Fruit fly (Drosophila melanogaster) whole organism, embryonic: ENCODE measurements around the gene mtTFB2.

Source experiments
- Atf6 ChIP-seq: fragments of 200-800 bp; sonication (Bioruptor generic); IDR thresholded peaks from 2 replicates; pipeline ENCODE4 v1.3.6; 2022; ENCODE audit warnings: missing biosample characterization, missing genetic modification characterization
- Bteb2 ChIP-seq: fragments of 200-800 bp; sonication (Bioruptor generic); optimal IDR thresholded peaks from 2 replicates; lab custom pipeline; 2016; ENCODE audit warnings: missing biosample characterization, missing genetic modification characterization
- CG10366 ChIP-seq: fragments of 200-800 bp; sonication (Bioruptor generic); IDR thresholded peaks from 2 replicates; pipeline ENCODE4 v1.3.6; 2022; ENCODE audit warnings: missing biosample characterization, missing genetic modification characterization
- CG11456 ChIP-seq: fragments of 200-800 bp; sonication (Bioruptor generic); IDR thresholded peaks from 3 replicates; pipeline ENCODE4 v1.3.6; 2022; ENCODE audit warnings: missing biosample characterization, missing genetic modification characterization
- CG11504 ChIP-seq: fragments of 200-800 bp; sonication (Bioruptor generic); optimal IDR thresholded peaks from 3 replicates; lab custom pipeline; 2019; ENCODE audit warnings: missing biosample characterization, mild to moderate bottlenecking, missing genetic modification characterization, moderate library complexity
- CG1647 ChIP-seq: fragments of 200-800 bp; sonication (Bioruptor generic); optimal IDR thresholded peaks from 3 replicates; lab custom pipeline; 2016; ENCODE audit warnings: missing biosample characterization, missing genetic modification characterization
- CG16815 ChIP-seq: fragments of 200-800 bp; sonication (Bioruptor generic); optimal IDR thresholded peaks from 3 replicates; lab custom pipeline; 2017; ENCODE audit warnings: missing biosample characterization, mild to moderate bottlenecking, missing genetic modification characterization
- CG43689 ChIP-seq: fragments of 200-800 bp; sonication (Bioruptor generic); IDR thresholded peaks from 2 replicates; pipeline ENCODE4 v1.3.6; 2022; ENCODE audit warnings: missing biosample characterization, missing genetic modification characterization
- CG4617 ChIP-seq: fragments of 200-800 bp; sonication (Bioruptor generic); optimal IDR thresholded peaks from 3 replicates; lab custom pipeline; 2016; ENCODE audit warnings: missing biosample characterization, missing genetic modification characterization, borderline replicate concordance
- CG5245 ChIP-seq: fragments of 200-800 bp; sonication (Bioruptor generic); optimal IDR thresholded peaks from 3 replicates; lab custom pipeline; 2016; ENCODE audit warnings: missing biosample characterization, missing genetic modification characterization
- CG6175 ChIP-seq: fragments of 200-800 bp; sonication (Bioruptor generic); IDR thresholded peaks from 3 replicates; pipeline ENCODE4 v1.3.6; 2022; ENCODE audit warnings: missing biosample characterization, missing genetic modification characterization
- CG6689 ChIP-seq: fragments of 200-800 bp; sonication (Bioruptor generic); IDR thresholded peaks from 2 replicates; pipeline ENCODE4 v1.3.6; 2022; ENCODE audit warnings: missing biosample characterization, missing genetic modification characterization
- CG8089 ChIP-seq: fragments of 200-800 bp; sonication (Bioruptor generic); optimal IDR thresholded peaks from 3 replicates; lab custom pipeline; 2016; ENCODE audit warnings: missing biosample characterization, missing genetic modification characterization
- CG8388 ChIP-seq: fragments of 200-800 bp; sonication (Bioruptor generic); optimal IDR thresholded peaks from 2 replicates; lab custom pipeline; 2019; ENCODE audit warnings: missing biosample characterization, mild to moderate bottlenecking, missing genetic modification characterization, moderate library complexity
- CHES-1-like ChIP-seq: fragments of 200-800 bp; sonication (Bioruptor generic); optimal IDR thresholded peaks from 2 replicates; lab custom pipeline; 2016; ENCODE audit warnings: missing biosample characterization, missing genetic modification characterization
- Deaf1 ChIP-seq: fragments of 200-800 bp; optimal IDR thresholded peaks from 3 replicates; lab custom pipeline; 2019; ENCODE audit warnings: missing biosample characterization, mild to moderate bottlenecking, missing genetic modification characterization, moderate library complexity
- Dll ChIP-seq: fragments of 200-800 bp; sonication (Bioruptor generic); IDR thresholded peaks from 4 replicates; pipeline ENCODE4 v1.3.6; 2022; ENCODE audit warnings: missing biosample characterization, missing genetic modification characterization; ENCODE audit not compliant: partially characterized antibody
- Dref ChIP-seq: fragments of 200-800 bp; sonication (Bioruptor generic); IDR thresholded peaks from 2 replicates; pipeline ENCODE4 v1.3.6; 2022; ENCODE audit warnings: missing biosample characterization, missing genetic modification characterization
- Gsc ChIP-seq: fragments of 200-800 bp; sonication (Bioruptor generic); IDR thresholded peaks from 2 replicates; pipeline ENCODE4 v1.3.6; 2022; ENCODE audit warnings: missing biosample characterization, missing genetic modification characterization
- H2.0 ChIP-seq: fragments of 200-800 bp; sonication (Bioruptor generic); IDR thresholded peaks from 2 replicates; pipeline ENCODE4 v1.3.6; 2022; ENCODE audit warnings: missing biosample characterization, missing genetic modification characterization
- HLHmδ ChIP-seq: fragments of 200-800 bp; sonication (Bioruptor generic); optimal IDR thresholded peaks from 2 replicates; lab custom pipeline; 2018; ENCODE audit warnings: missing biosample characterization, mild to moderate bottlenecking, missing genetic modification characterization, moderate library complexity
- Hr51 ChIP-seq, 2 experiments: fragments of 200-800 bp; sonication (Bioruptor generic); optimal IDR thresholded peaks; 2 replicates in 1 of 2; 3 replicates in 1 of 2; lab custom pipeline; 2016 to 2018; ENCODE audit warnings: missing biosample characterization in 2 of 2, missing genetic modification characterization in 2 of 2, mild to moderate bottlenecking in 1 of 2, moderate library complexity in 1 of 2
- MESR4 ChIP-seq: fragments of 200-800 bp; sonication (Bioruptor generic); optimal IDR thresholded peaks from 2 replicates; lab custom pipeline; 2018; ENCODE audit warnings: missing biosample characterization, mild to moderate bottlenecking, missing genetic modification characterization, moderate library complexity
- Med ChIP-seq: fragments of 200-800 bp; sonication (Bioruptor generic); peaks from one replicate; lab custom pipeline; 2016; ENCODE audit warnings: missing biosample characterization, missing genetic modification characterization, mild to moderate bottlenecking, inconsistent platforms, moderate library complexity
- NK7.1 ChIP-seq: fragments of 200-800 bp; sonication (Bioruptor generic); optimal IDR thresholded peaks from 3 replicates; lab custom pipeline; 2016; ENCODE audit warnings: missing biosample characterization, missing genetic modification characterization
- Ravus ChIP-seq: fragments of 200-800 bp; sonication (Bioruptor generic); IDR thresholded peaks from 2 replicates; pipeline ENCODE4 v1.3.6; 2022; ENCODE audit warnings: missing biosample characterization, missing genetic modification characterization
- Spps ChIP-seq: fragments of 200-800 bp; sonication (Bioruptor generic); optimal IDR thresholded peaks from 2 replicates; lab custom pipeline; 2018; ENCODE audit warnings: missing biosample characterization, mild to moderate bottlenecking, missing genetic modification characterization
- Tbp ChIP-seq: fragments of >200 bp; optimal IDR thresholded peaks from 2 replicates; lab custom pipeline; 2018; ENCODE audit warnings: missing biosample characterization, missing genetic modification characterization
- Xrp1 ChIP-seq: fragments of 200-800 bp; sonication (Bioruptor generic); IDR thresholded peaks from 2 replicates; pipeline ENCODE4 v1.3.6; 2022; ENCODE audit warnings: missing biosample characterization, missing genetic modification characterization
- btn ChIP-seq: fragments of 200-800 bp; sonication (Bioruptor generic); optimal IDR thresholded peaks from 2 replicates; lab custom pipeline; 2016; ENCODE audit warnings: missing biosample characterization, missing genetic modification characterization
- corto ChIP-seq: fragments of 200-800 bp; sonication (Bioruptor generic); optimal IDR thresholded peaks from 2 replicates; lab custom pipeline; 2016; ENCODE audit warnings: missing biosample characterization, mild to moderate bottlenecking, missing genetic modification characterization, moderate library complexity
- dan ChIP-seq: fragments of 200-800 bp; sonication (Bioruptor generic); IDR thresholded peaks from 2 replicates; pipeline ENCODE4 v1.3.6; 2022; ENCODE audit warnings: missing biosample characterization, missing genetic modification characterization
- dimm ChIP-seq: fragments of 200-800 bp; sonication (Bioruptor generic); IDR thresholded peaks from 2 replicates; pipeline ENCODE4 v1.3.6; 2022; ENCODE audit warnings: missing biosample characterization, missing genetic modification characterization
- emc ChIP-seq: fragments of 200-800 bp; sonication (Bioruptor generic); optimal IDR thresholded peaks from 2 replicates; lab custom pipeline; 2016; ENCODE audit warnings: missing biosample characterization, missing genetic modification characterization
- ems ChIP-seq: fragments of 200-800 bp; sonication (Bioruptor generic); optimal IDR thresholded peaks from 3 replicates; lab custom pipeline; 2016; ENCODE audit warnings: missing biosample characterization, missing genetic modification characterization
- en ChIP-seq: fragments of 200-800 bp; sonication (Bioruptor generic); optimal IDR thresholded peaks from 2 replicates; lab custom pipeline; 2016; ENCODE audit warnings: missing biosample characterization, missing genetic modification characterization
- gem ChIP-seq: fragments of 200-800 bp; sonication (Bioruptor generic); optimal IDR thresholded peaks from 2 replicates; lab custom pipeline; 2019; ENCODE audit warnings: missing biosample characterization, mild to moderate bottlenecking, missing genetic modification characterization, moderate library complexity
- gsb-n ChIP-seq: fragments of 200-800 bp; sonication (Bioruptor generic); optimal IDR thresholded peaks from 3 replicates; lab custom pipeline; 2018; ENCODE audit warnings: missing biosample characterization, mild to moderate bottlenecking, missing genetic modification characterization
- hbn ChIP-seq: fragments of 200-800 bp; sonication (Bioruptor generic); IDR thresholded peaks from 2 replicates; pipeline ENCODE4 v1.3.6; 2022; ENCODE audit warnings: missing biosample characterization, missing genetic modification characterization; ENCODE audit not compliant: partially characterized antibody
- lola ChIP-seq, 3 experiments: fragments of >200 bp in 2 of 3; fragments of 200-800 bp in 1 of 3; sonication (Bioruptor generic) in 1 of 3; optimal IDR thresholded peaks; 2 replicates each; lab custom pipeline; 2017 to 2019; ENCODE audit warnings: missing biosample characterization in 3 of 3, missing genetic modification characterization in 3 of 3, mild to moderate bottlenecking in 1 of 3, moderate library complexity in 1 of 3
- mam ChIP-seq: fragments of 200-800 bp; sonication (Bioruptor generic); optimal IDR thresholded peaks from 3 replicates; lab custom pipeline; 2016; ENCODE audit warnings: missing biosample characterization, missing genetic modification characterization
- oc ChIP-seq: fragments of 200-800 bp; sonication (Bioruptor generic); optimal IDR thresholded peaks from 2 replicates; lab custom pipeline; 2018; ENCODE audit warnings: missing biosample characterization, mild to moderate bottlenecking, missing genetic modification characterization, moderate library complexity
- pum ChIP-seq: fragments of 200-800 bp; sonication (Bioruptor generic); optimal IDR thresholded peaks from 2 replicates; lab custom pipeline; 2016; ENCODE audit warnings: missing biosample characterization, missing genetic modification characterization
- pzg ChIP-seq: fragments of 200-800 bp; sonication (Bioruptor generic); optimal IDR thresholded peaks from 3 replicates; lab custom pipeline; 2018; ENCODE audit warnings: missing biosample characterization, mild to moderate bottlenecking, missing genetic modification characterization, moderate library complexity
- ranshi ChIP-seq: fragments of 200-800 bp; sonication (Bioruptor generic); IDR thresholded peaks from 2 replicates; pipeline ENCODE4 v1.3.6; 2022; ENCODE audit warnings: missing biosample characterization, missing genetic modification characterization
- sens ChIP-seq: fragments of 200-800 bp; sonication (Bioruptor generic); peaks from one replicate; lab custom pipeline; 2016; ENCODE audit warnings: missing biosample characterization, missing genetic modification characterization
- slou ChIP-seq: fragments of 200-800 bp; sonication (Bioruptor generic); optimal IDR thresholded peaks from 3 replicates; lab custom pipeline; 2016; ENCODE audit warnings: missing biosample characterization, missing genetic modification characterization
- sna ChIP-seq: fragments of 200-800 bp; sonication (Bioruptor generic); IDR thresholded peaks from 2 replicates; pipeline ENCODE4 v1.3.6; 2022; ENCODE audit warnings: missing biosample characterization, missing genetic modification characterization; ENCODE audit not compliant: partially characterized antibody
- so ChIP-seq: fragments of 200-800 bp; sonication (Bioruptor generic); IDR thresholded peaks from 3 replicates; pipeline ENCODE4 v1.3.6; 2022; ENCODE audit warnings: missing biosample characterization, missing genetic modification characterization
- stwl ChIP-seq: fragments of 200-800 bp; sonication (Bioruptor generic); optimal IDR thresholded peaks from 3 replicates; lab custom pipeline; 2018; ENCODE audit warnings: missing biosample characterization, mild to moderate bottlenecking, missing genetic modification characterization, moderate library complexity
- vvl ChIP-seq: fragments of 200-800 bp; sonication (Bioruptor generic); IDR thresholded peaks from 2 replicates; pipeline ENCODE4 v1.3.6; 2022; ENCODE audit warnings: missing biosample characterization, missing genetic modification characterization

Gene mtTFB2

dm6 chr3R:10093252-10094030, 48.1 kb downstream of the mtTFB2 start (continued):
- TF ChIP-seq H2.0 (GFP tag; lab: Robert Waterston, UW), result no peak
- TF ChIP-seq Atf6, result no peak
- no peak for TF ChIP-seq Tbp (GFP tag; lab: Kevin White, UChicago)
- peak; percentile 55 for TF ChIP-seq Deaf1
- TF ChIP-seq Dll, result 0 out of 4 replicates have a peak, but pooled peaks have one; percentile 15
- TF ChIP-seq CG10366 (GFP tag; lab: Robert Waterston, UW), result no peak
- TF ChIP-seq Ravus (GFP tag; lab: Robert Waterston, UW), result no peak
- TF ChIP-seq pzg (GFP tag; lab: Kevin White, UChicago), result no peak
- TF ChIP-seq btn, result no peak
- TF ChIP-seq MESR4 (GFP tag; lab: Kevin White, UChicago), result no peak
- TF ChIP-seq pum (GFP tag; lab: Kevin White, UChicago), result no peak
- no peak for TF ChIP-seq CHES-1-like (GFP tag; lab: Kevin White, UChicago)
- no peak for TF ChIP-seq so (GFP tag; lab: Robert Waterston, UW)
- TF ChIP-seq sens (GFP tag; lab: Kevin White, UChicago), result no peak
- no peak for TF ChIP-seq en (GFP tag; lab: Kevin White, UChicago)
- TF ChIP-seq ems (GFP tag; lab: Kevin White, UChicago), result no peak
- no peak for TF ChIP-seq CG43689
- TF ChIP-seq Spps (tag; lab: Kevin White, UChicago), result no peak
- no peak for TF ChIP-seq emc
- TF ChIP-seq CG11456 (GFP tag; lab: Robert Waterston, UW), result no peak
- TF ChIP-seq corto (GFP tag; lab: Kevin White, UChicago), result no peak
- no peak for TF ChIP-seq gem
- TF ChIP-seq CG8089, result no peak
- TF ChIP-seq NK7.1 (GFP tag; lab: Kevin White, UChicago), result no peak
- TF ChIP-seq CG8388 (GFP tag; lab: Kevin White, UChicago), result no peak
- TF ChIP-seq Bteb2, result no peak
- no peak for TF ChIP-seq mam (GFP tag; lab: Kevin White, UChicago)
- TF ChIP-seq CG1647 (GFP tag; lab: Kevin White, UChicago), result no peak
- TF ChIP-seq hbn (GFP tag; lab: Robert Waterston, UW), result no peak
- no peak for TF ChIP-seq dan (GFP tag; lab: Robert Waterston, UW)
- peak; percentile 14 for TF ChIP-seq oc (tag; lab: Kevin White, UChicago)
- no peak for TF ChIP-seq CG4617 (GFP tag; lab: Kevin White, UChicago)
- TF ChIP-seq CG11504 (tag; lab: Kevin White, UChicago), result no peak
- no peak for TF ChIP-seq ranshi (GFP tag; lab: Robert Waterston, UW)
- no peak for TF ChIP-seq CG6689 (GFP tag; lab: Robert Waterston, UW)
- TF ChIP-seq vvl (GFP tag; lab: Robert Waterston, UW), result no peak; the same call in none of the 2 replicates
- TF ChIP-seq CG6175, result no peak
- no peak for TF ChIP-seq slou (GFP tag; lab: Kevin White, UChicago)
- TF ChIP-seq gsb-n, result no peak
- no peak for TF ChIP-seq Dref (GFP tag; lab: Robert Waterston, UW)
- no peak for TF ChIP-seq dimm (GFP tag; lab: Robert Waterston, UW)
- no peak for TF ChIP-seq CG5245
- no peak for TF ChIP-seq Hr51 (GFP tag; optimal IDR thresholded peaks at IDR 0.05; lab: Kevin White, UChicago)
- TF ChIP-seq CG16815, result no peak
- no peak for TF ChIP-seq Gsc (GFP tag; lab: Robert Waterston, UW)
- peak; percentile 84 for TF ChIP-seq Med (GFP tag; lab: Kevin White, UChicago)
- no peak for TF ChIP-seq Xrp1 (GFP tag; lab: Robert Waterston, UW)
- TF ChIP-seq stwl (tag; lab: Kevin White, UChicago), result no peak
- no peak for TF ChIP-seq lola (GFP tag; optimal IDR thresholded peaks at IDR 0.05; lab: Kevin White, UChicago)
- TF ChIP-seq HLHmδ (GFP tag; lab: Kevin White, UChicago), result no peak
- 0 out of 2 replicates have a peak, but pooled peaks have one; percentile 19 for TF ChIP-seq sna (GFP tag; lab: Robert Waterston, UW)
